Worm (Caenorhabditis elegans): Measurements from ENCODE around the gene acbp-3.

DNA sequence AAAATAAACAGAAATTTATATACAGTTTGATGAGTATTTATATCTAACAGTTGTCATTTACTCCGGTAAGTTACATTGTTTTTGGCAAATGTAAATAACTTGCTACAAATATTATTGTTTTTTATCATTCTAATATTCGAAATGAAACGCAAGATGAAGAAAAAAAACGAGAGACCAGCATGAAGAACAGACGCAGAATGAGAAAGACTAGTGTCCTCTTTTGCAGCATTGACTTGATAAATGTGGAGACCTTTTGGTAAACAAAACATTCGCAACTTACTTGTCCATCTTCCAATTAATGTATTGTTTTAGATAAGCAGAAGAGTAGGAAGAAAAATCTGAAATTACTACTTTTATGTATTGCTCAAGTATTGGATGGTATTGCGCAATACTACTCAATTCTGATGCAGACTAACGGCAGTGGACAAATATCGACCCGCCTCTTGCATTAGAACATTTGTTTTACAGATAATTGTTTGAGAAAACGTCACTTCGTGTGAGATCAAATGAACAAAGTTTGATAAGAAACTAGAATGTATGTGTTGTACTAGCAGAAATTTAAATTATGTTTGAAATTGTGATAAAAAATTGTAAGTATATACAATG, 25.8 kb upstream of the acbp-3 start, which contains the start of gene pgp-6:
- TF ChIP-seq pha-4 (tag; optimal IDR thresholded peaks at IDR 0.05) (no peak), snpc-4 (GFP tag; optimal IDR thresholded peaks at IDR 0.05) (no peak), snpc-4 (tag; optimal IDR thresholded peaks at IDR 0.05) (no peak), nfya-1 (tag; optimal IDR thresholded peaks at IDR 0.05; ENCODE audit: borderline replicate concordance, insufficient read depth) (no peak), madf-8 (GFP tag; conservative IDR thresholded peaks at IDR 0.05) (no peak), ZK185.1 (tag; optimal IDR thresholded peaks at IDR 0.05; ENCODE audit: poor library complexity, severe bottlenecking) (no peak), ceh-27 (GFP tag; optimal IDR thresholded peaks at IDR 0.05) (no peak), ama-1 (optimal IDR thresholded peaks at IDR 0.05) (no peak), ama-1 (GFP tag; optimal IDR thresholded peaks at IDR 0.05) (no peak)
